Worm (Caenorhabditis elegans) whole organism, mixed stage, embryonic: Measurements from ENCODE around the gene nhr-105.

Experiments used
- lin-13 ChIP-seq: fragments of 150-350 bp; optimal IDR thresholded peaks from 2 replicates; lab custom pipeline; 2014; ENCODE audit warnings: missing biosample characterization, missing genetic modification characterization
- nhr-2 ChIP-seq: fragments of 150-350 bp; optimal IDR thresholded peaks from 2 replicates; lab custom pipeline; 2014; ENCODE audit warnings: missing biosample characterization, missing genetic modification characterization
- nhr-237 ChIP-seq: fragments of 150-350 bp; optimal IDR thresholded peaks from 2 replicates; lab custom pipeline; 2014; ENCODE audit warnings: missing biosample characterization, missing genetic modification characterization
- snpc-4 ChIP-seq: fragments of 150-350 bp; optimal IDR thresholded peaks from 2 replicates; lab custom pipeline; 2014; ENCODE audit warnings: missing biosample characterization, missing genetic modification characterization
- unc-39 ChIP-seq: fragments of 150-350 bp; optimal IDR thresholded peaks from 2 replicates; lab custom pipeline; 2014; ENCODE audit warnings: missing biosample characterization, missing genetic modification characterization
- unc-62 ChIP-seq: fragments of 150-350 bp; optimal IDR thresholded peaks from 2 replicates; lab custom pipeline; 2014; ENCODE audit warnings: missing biosample characterization, missing genetic modification reagents, missing genetic modification characterization

- no peak for TF ChIP-seq nhr-2 (tag; lab: Kevin White, UChicago)
- TF ChIP-seq unc-39 (tag; lab: Kevin White, UChicago), result no peak
- TF ChIP-seq lin-13 (tag; lab: Kevin White, UChicago), result no peak
- no peak for TF ChIP-seq unc-62
- TF ChIP-seq nhr-237, result no peak
- TF ChIP-seq snpc-4 (tag; lab: Kevin White, UChicago), result no peak
Observed at ce11 chrIV:7083382-7083784, 33.4 kb downstream of the nhr-105 start, which contains the start of gene Y43B11AR.3.
